Fruit fly (Drosophila melanogaster) whole organism, wandering third instar larva: Measurements from ENCODE around the gene HP1c.

Experiments used
- Abd-B ChIP-seq: fragments of >200 bp; optimal IDR thresholded peaks from 2 replicates; lab custom pipeline; 2017; ENCODE audit warnings: missing biosample characterization, missing genetic modification characterization
- Dfd ChIP-seq: fragments of >200 bp; optimal IDR thresholded peaks from 2 replicates; lab custom pipeline; 2017; ENCODE audit warnings: missing biosample characterization, missing genetic modification characterization
- Hnf4 ChIP-seq: fragments of 200-800 bp; sonication (Bioruptor generic); optimal IDR thresholded peaks from 2 replicates; lab custom pipeline; 2016; ENCODE audit warnings: missing biosample characterization, mild to moderate bottlenecking, missing genetic modification characterization
- Mio ChIP-seq: sonication (Bioruptor generic); optimal IDR thresholded peaks from 2 replicates; lab custom pipeline; 2016; ENCODE audit warnings: missing biosample characterization, missing genetic modification characterization
- Myc ChIP-seq: fragments of >200 bp; optimal IDR thresholded peaks from 2 replicates; lab custom pipeline; 2017
- br ChIP-seq: fragments of 200-800 bp; sonication (Bioruptor generic); optimal IDR thresholded peaks from 2 replicates; lab custom pipeline; 2016; ENCODE audit warnings: missing biosample characterization, missing genetic modification characterization
- brk ChIP-seq: fragments of 200-800 bp; sonication (Bioruptor generic); optimal IDR thresholded peaks from 2 replicates; lab custom pipeline; 2016; ENCODE audit warnings: missing biosample characterization, mild to moderate bottlenecking, missing genetic modification characterization
- h ChIP-seq: fragments of 200-800 bp; sonication (Bioruptor generic); optimal IDR thresholded peaks from 3 replicates; lab custom pipeline; 2016; ENCODE audit warnings: missing biosample characterization, mild to moderate bottlenecking, missing genetic modification characterization
- pan ChIP-seq: fragments of >200 bp; optimal IDR thresholded peaks from 2 replicates; lab custom pipeline; 2017
- psq ChIP-seq: fragments of 200-800 bp; sonication (Bioruptor generic); optimal IDR thresholded peaks from 3 replicates; lab custom pipeline; 2017; ENCODE audit warnings: missing biosample characterization, mild to moderate bottlenecking, missing genetic modification characterization, moderate library complexity
- sage ChIP-seq: fragments of 200-800 bp; sonication (Bioruptor generic); optimal IDR thresholded peaks from 2 replicates; lab custom pipeline; 2016; ENCODE audit warnings: missing biosample characterization, mild to moderate bottlenecking, missing genetic modification characterization

DNA sequence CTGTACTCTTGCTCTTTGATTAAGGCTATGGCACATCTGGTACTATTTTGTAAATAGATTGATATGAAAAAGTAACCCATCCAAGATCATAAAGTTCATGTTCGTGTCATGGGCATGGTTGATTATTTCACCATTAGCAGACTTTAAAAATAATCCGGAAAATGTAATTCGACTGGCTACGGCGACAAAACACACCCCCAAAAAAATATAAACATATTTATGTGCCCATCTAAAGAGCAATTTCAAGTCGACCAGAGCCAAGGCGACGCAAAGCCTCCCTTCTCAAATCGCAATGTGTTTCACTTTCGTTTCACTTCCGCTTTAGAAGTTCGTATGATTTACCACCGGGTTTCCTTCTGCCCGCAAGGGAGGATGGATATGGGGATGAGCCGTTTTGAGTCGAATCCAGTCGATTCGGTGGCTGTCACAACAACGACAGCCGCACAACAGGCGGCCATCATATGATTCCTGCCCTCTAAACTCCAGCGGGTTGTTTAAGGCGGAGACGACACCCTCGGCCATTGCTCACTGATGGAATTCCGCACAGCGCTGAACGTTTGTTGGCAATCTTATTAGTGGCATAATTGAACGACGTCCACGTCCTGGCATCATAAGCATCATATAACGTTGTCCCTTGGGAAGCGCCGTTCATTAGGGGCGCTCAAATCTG is 26.3 kb upstream of the HP1c start:
- no peak for TF ChIP-seq Hnf4 (GFP tag; lab: Kevin White, UChicago)
- TF ChIP-seq br (GFP tag; lab: Kevin White, UChicago): no peak
- TF ChIP-seq psq: no peak
- TF ChIP-seq h (GFP tag; lab: Kevin White, UChicago): no peak
- TF ChIP-seq Abd-B (GFP tag; lab: Kevin White, UChicago): no peak
- TF ChIP-seq Dfd (GFP tag; lab: Kevin White, UChicago): no peak
- no peak for TF ChIP-seq Myc (lab: Kevin White, UChicago)
- no peak for TF ChIP-seq pan (lab: Kevin White, UChicago)
- no peak for TF ChIP-seq sage (GFP tag; lab: Kevin White, UChicago)
- no peak for TF ChIP-seq Mio (GFP tag; lab: Kevin White, UChicago)
- no peak for TF ChIP-seq brk (GFP tag; lab: Kevin White, UChicago)
